Worm (Caenorhabditis elegans): ENCODE measurements around the gene Y68A4B.3.

ce11 chrV:17261385-17261784, 18.9 kb upstream of the Y68A4B.3 start:
- TF ChIP-seq blmp-1 (tag; optimal IDR thresholded peaks at IDR 0.05): no peak
- no peak for TF ChIP-seq nhr-12 (tag; optimal IDR thresholded peaks at IDR 0.05)
- no peak for TF ChIP-seq ama-1 (optimal IDR thresholded peaks at IDR 0.05)
- TF ChIP-seq nhr-28 (tag; optimal IDR thresholded peaks at IDR 0.05): no peak
- TF ChIP-seq aly-2 (tag; optimal IDR thresholded peaks at IDR 0.05): no peak
- TF ChIP-seq fos-1 (tag; optimal IDR thresholded peaks at IDR 0.05): no peak
- no peak for TF ChIP-seq lir-3 (tag; optimal IDR thresholded peaks at IDR 0.05; ENCODE audit: poor library complexity)
- no peak for TF ChIP-seq sox-4 (tag; optimal IDR thresholded peaks at IDR 0.05)
- no peak for TF ChIP-seq fkh-10 (GFP tag; optimal IDR thresholded peaks at IDR 0.05)
- no peak for TF ChIP-seq aha-1 (tag; optimal IDR thresholded peaks at IDR 0.05)
- TF ChIP-seq lsy-2 (tag; optimal IDR thresholded peaks at IDR 0.05): no peak

Data from whole organism, L1 larva.